Worm (Caenorhabditis elegans) whole organism, L4/young adult: ENCODE measurements around the gene inx-3.

Source experiments
- dao-5 ChIP-seq: sonication (generic microtip); optimal IDR thresholded peaks from 2 replicates; lab custom pipeline; 2016; ENCODE audit warnings: missing genotype, missing genetic modification characterization, moderate library complexity, missing compliant biosample characterization
- him-1 ChIP-seq: sonication (generic microtip); optimal IDR thresholded peaks from 2 replicates; lab custom pipeline; 2016; ENCODE audit warnings: missing genotype, missing genetic modification reagents, missing genetic modification characterization, missing compliant biosample characterization

DNA sequence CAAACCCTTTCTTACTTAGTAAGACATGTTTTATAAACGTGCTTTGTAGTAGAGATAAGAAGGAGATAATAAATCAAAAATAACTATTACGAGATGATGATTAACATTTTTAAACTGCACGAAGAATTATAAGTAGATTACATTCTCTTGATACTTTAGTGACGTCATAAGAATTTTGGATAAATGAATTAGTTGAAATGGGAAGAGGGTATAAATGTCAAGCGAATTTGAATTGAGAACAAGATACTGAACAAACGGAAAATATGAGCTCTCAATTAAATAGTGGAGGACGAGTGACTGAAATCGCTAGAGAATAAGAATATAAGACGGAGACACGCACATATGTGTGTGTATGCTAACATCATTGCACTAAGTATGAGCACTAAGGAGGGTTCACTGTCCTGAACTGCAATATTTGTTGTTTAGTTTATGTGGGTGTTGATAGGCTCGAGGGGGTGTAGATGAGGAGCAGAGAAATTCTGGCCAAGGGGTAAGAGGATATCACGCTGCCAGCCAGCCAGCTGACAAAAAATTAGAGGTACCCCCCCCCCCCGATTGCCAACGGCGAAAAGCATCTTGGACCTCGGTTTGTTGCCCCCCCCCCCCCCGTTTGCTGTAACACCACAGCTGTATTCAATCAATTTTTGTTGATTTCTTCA, 44.6 kb downstream of the inx-3 start:
- TF ChIP-seq him-1 (tag; lab: Kevin White, UChicago), result no peak
- TF ChIP-seq dao-5 (tag; lab: Kevin White, UChicago), result no peak
